Fruit fly (Drosophila melanogaster) whole organism, pupa: Measurements from ENCODE around the gene Tsp26A.

Source experiments
- CG10348 ChIP-seq: fragments of 200-800 bp; sonication (Bioruptor generic); IDR thresholded peaks from 2 replicates; pipeline ENCODE4 v1.3.6; 2022; ENCODE audit warnings: missing biosample characterization, missing genetic modification characterization
- CG12605 ChIP-seq: fragments of 200-800 bp; sonication (Bioruptor generic); IDR thresholded peaks from 2 replicates; pipeline ENCODE4 v1.3.6; 2022; ENCODE audit warnings: missing biosample characterization, missing genetic modification characterization
- CG13204 ChIP-seq: fragments of 200-800 bp; sonication (Bioruptor generic); optimal IDR thresholded peaks from 2 replicates; lab custom pipeline; 2018; ENCODE audit warnings: missing biosample characterization, mild to moderate bottlenecking, missing genetic modification characterization, moderate library complexity
- CG14655 ChIP-seq: fragments of 200-800 bp; sonication (Bioruptor generic); optimal IDR thresholded peaks from 3 replicates; lab custom pipeline; 2017; ENCODE audit warnings: mild to moderate bottlenecking, missing biosample characterization, missing genetic modification reagents, missing genetic modification characterization
- CG15710 ChIP-seq: fragments of 200-800 bp; sonication (Bioruptor generic); optimal IDR thresholded peaks from 2 replicates; lab custom pipeline; 2018; ENCODE audit warnings: missing biosample characterization, mild to moderate bottlenecking, missing genetic modification characterization, moderate library complexity
- CG17806 ChIP-seq: fragments of 200-800 bp; sonication (Bioruptor generic); optimal IDR thresholded peaks from 2 replicates; lab custom pipeline; 2018; ENCODE audit warnings: missing biosample characterization, mild to moderate bottlenecking, missing genetic modification characterization, moderate library complexity
- CG32121 ChIP-seq: fragments of 200-800 bp; sonication (Bioruptor generic); IDR thresholded peaks from 2 replicates; pipeline ENCODE4 v1.3.6; 2022; ENCODE audit warnings: missing biosample characterization, missing genetic modification characterization
- CG34367 ChIP-seq: fragments of 200-800 bp; sonication (Bioruptor generic); optimal IDR thresholded peaks from 2 replicates; lab custom pipeline; 2018; ENCODE audit warnings: missing biosample characterization, mild to moderate bottlenecking, missing genetic modification characterization
- CG4496 ChIP-seq: fragments of 200-800 bp; sonication (Bioruptor generic); IDR thresholded peaks from 3 replicates; pipeline ENCODE4 v1.3.6; 2022; ENCODE audit warnings: missing biosample characterization, missing genetic modification characterization
- CG8159 ChIP-seq: fragments of 200-800 bp; sonication (Bioruptor generic); optimal IDR thresholded peaks from 3 replicates; lab custom pipeline; 2018; ENCODE audit warnings: missing biosample characterization, mild to moderate bottlenecking, missing genetic modification characterization, moderate library complexity
- CG8301 ChIP-seq: fragments of 200-800 bp; sonication (Bioruptor generic); optimal IDR thresholded peaks from 2 replicates; lab custom pipeline; 2018; ENCODE audit warnings: missing biosample characterization, mild to moderate bottlenecking, missing genetic modification characterization
- CG9948 ChIP-seq: fragments of 200-800 bp; sonication (Bioruptor generic); optimal IDR thresholded peaks from 2 replicates; lab custom pipeline; 2018; ENCODE audit warnings: missing biosample characterization, mild to moderate bottlenecking, missing genetic modification characterization, moderate library complexity
- D1 ChIP-seq: fragments of 200-800 bp; sonication (Bioruptor generic); optimal IDR thresholded peaks from 2 replicates; lab custom pipeline; 2018; ENCODE audit warnings: missing biosample characterization, mild to moderate bottlenecking, missing genetic modification characterization, moderate library complexity
- EcR ChIP-seq: fragments of 200-800 bp; sonication (Bioruptor generic); optimal IDR thresholded peaks from 3 replicates; lab custom pipeline; 2019; ENCODE audit warnings: missing biosample characterization, missing genetic modification characterization, mild to moderate bottlenecking, moderate library complexity, missing genetic modification reagents
- Ets98B ChIP-seq: fragments of 200-800 bp; sonication (Bioruptor generic); IDR thresholded peaks from 2 replicates; pipeline ENCODE4 v1.3.6; 2022; ENCODE audit warnings: missing biosample characterization, missing genetic modification characterization
- Pif1A ChIP-seq: fragments of 200-800 bp; sonication (Bioruptor generic); optimal IDR thresholded peaks from 3 replicates; lab custom pipeline; 2016; ENCODE audit warnings: missing biosample characterization, missing genetic modification characterization
- Pif1B ChIP-seq: fragments of 200-800 bp; sonication (Bioruptor generic); optimal IDR thresholded peaks from 3 replicates; lab custom pipeline; 2016; ENCODE audit warnings: missing biosample characterization, missing genetic modification characterization
- Snoo ChIP-seq: fragments of 200-800 bp; sonication (Bioruptor generic); optimal IDR thresholded peaks from 3 replicates; lab custom pipeline; 2017; ENCODE audit warnings: missing biosample characterization, mild to moderate bottlenecking, missing genetic modification characterization, inconsistent platforms
- fd96Ca ChIP-seq: fragments of 200-800 bp; sonication (Bioruptor generic); IDR thresholded peaks from 3 replicates; pipeline ENCODE4 v1.3.6; 2022; ENCODE audit warnings: missing biosample characterization, missing genetic modification characterization
- gl ChIP-seq: fragments of 200-800 bp; sonication (Bioruptor generic); optimal IDR thresholded peaks from 2 replicates; lab custom pipeline; 2018; ENCODE audit warnings: missing biosample characterization, mild to moderate bottlenecking, missing genetic modification characterization
- rn ChIP-seq: fragments of 200-800 bp; sonication (Bioruptor generic); IDR thresholded peaks from 2 replicates; pipeline ENCODE4 v1.3.6; 2022; ENCODE audit warnings: missing biosample characterization, missing genetic modification characterization

Gene Tsp26A

dm6 chr2L:5986094-5986493 is 13.9 kb upstream of the Tsp26A start, which contains the start of gene ifc:
Gene ifc (plus strand): TSS chr2L:5986348.
- TF ChIP-seq CG10348 (no peak), Pif1A (GFP tag; lab: Kevin White, UChicago) (no peak), CG9948 (tag; lab: Kevin White, UChicago) (peak; percentile 6), CG4496 (GFP tag; lab: Robert Waterston, UW) (no peak), CG15710 (tag; lab: Kevin White, UChicago) (peak; percentile 11), Snoo (tag; lab: Kevin White, UChicago) (peak; percentile 45), CG17806 (tag; lab: Kevin White, UChicago) (peak; percentile 22), CG8159 (peak; percentile 35), CG32121 (GFP tag; lab: Robert Waterston, UW) (no peak)

- TF ChIP-seq CG34367, result no peak
- no peak for TF ChIP-seq CG12605 (GFP tag; lab: Robert Waterston, UW)
- no peak for TF ChIP-seq CG17806 (tag; lab: Kevin White, UChicago)
Measured at dm6 chr2L:5986940-5987339, 13.1 kb upstream of the Tsp26A start.

dm6 chr2L:5988115-5989092 is 11.6 kb upstream of the Tsp26A start:
- TF ChIP-seq CG9948 (tag; lab: Kevin White, UChicago) (no peak), CG8159 (no peak), fd96Ca (GFP tag; lab: Robert Waterston, UW) (no peak), CG32121 (GFP tag; lab: Robert Waterston, UW) (no peak), CG4496 (GFP tag; lab: Robert Waterston, UW) (no peak), EcR (GFP tag; lab: Kevin White, UChicago) (no peak), gl (tag; lab: Kevin White, UChicago) (no peak), CG17806 (tag; lab: Kevin White, UChicago) (no peak), CG12605 (GFP tag; lab: Robert Waterston, UW) (no peak)

- TF ChIP-seq Snoo (tag; lab: Kevin White, UChicago) (no peak), CG9948 (tag; lab: Kevin White, UChicago) (no peak), CG13204 (GFP tag; lab: Kevin White, UChicago) (peak; percentile 45), CG8301 (tag; lab: Kevin White, UChicago) (no peak), Pif1A (GFP tag; lab: Kevin White, UChicago) (no peak), fd96Ca (GFP tag; lab: Robert Waterston, UW) (0 out of 3 replicates have a peak, but pooled peaks have one; percentile 34), gl (tag; lab: Kevin White, UChicago) (no peak), D1 (no peak), CG15710 (tag; lab: Kevin White, UChicago) (no peak), Pif1B (no peak)
- TF ChIP-seq, all 21 proteins: peak for 2
Measured at dm6 chr2L:5990447-5990846, 9.6 kb upstream of the Tsp26A start.

- peak; percentile 10 for TF ChIP-seq CG13204 (GFP tag; lab: Kevin White, UChicago)
- TF ChIP-seq rn (GFP tag; lab: Robert Waterston, UW), result no peak
- TF ChIP-seq D1, result no peak
- peak; percentile 10; the same call in 2 of the 3 replicates for TF ChIP-seq CG4496 (GFP tag; lab: Robert Waterston, UW)
- TF ChIP-seq CG34367, result peak; percentile 15
- no peak for TF ChIP-seq CG8301 (tag; lab: Kevin White, UChicago)
- peak; percentile 31 for TF ChIP-seq Snoo (tag; lab: Kevin White, UChicago)
- TF ChIP-seq gl (tag; lab: Kevin White, UChicago), result peak; percentile 34
- peak; percentile 39 for TF ChIP-seq CG15710 (tag; lab: Kevin White, UChicago)
- TF ChIP-seq CG8159, result peak; percentile 6
Measured at dm6 chr2L:5997609-5998229, 2.3 kb upstream of the Tsp26A start.

dm6 chr2L:5998383-5998782 is 1.6 kb upstream of the Tsp26A start:
- TF ChIP-seq CG4496 (GFP tag; lab: Robert Waterston, UW) (0 out of 3 replicates have a peak, but pooled peaks have one; percentile 3), CG32121 (GFP tag; lab: Robert Waterston, UW) (no peak), CG14655 (GFP tag; lab: Kevin White, UChicago) (no peak), CG10348 (no peak)
- TF ChIP-seq, all 21 proteins: peak for 1

- no peak for TF ChIP-seq gl (tag; lab: Kevin White, UChicago)
- TF ChIP-seq Ets98B (GFP tag; lab: Robert Waterston, UW), result peak; percentile 46
- no peak for TF ChIP-seq D1
- peak; percentile 9 for TF ChIP-seq CG17806 (tag; lab: Kevin White, UChicago)
- TF ChIP-seq Snoo (tag; lab: Kevin White, UChicago), result peak; percentile 41
- TF ChIP-seq CG34367, result no peak
- no peak for TF ChIP-seq CG15710 (tag; lab: Kevin White, UChicago)
- TF ChIP-seq CG4496 (GFP tag; lab: Robert Waterston, UW), result peak; percentile 51; the same call in 1 of the 3 replicates
- no peak for TF ChIP-seq CG10348
- no peak for TF ChIP-seq CG12605 (GFP tag; lab: Robert Waterston, UW)
- TF ChIP-seq EcR (GFP tag; lab: Kevin White, UChicago), result peak; percentile 24
- TF ChIP-seq CG32121 (GFP tag; lab: Robert Waterston, UW), result peak; percentile 34; the same call in 1 of the 2 replicates
- no peak for TF ChIP-seq Pif1A (GFP tag; lab: Kevin White, UChicago)
- no peak for TF ChIP-seq rn (GFP tag; lab: Robert Waterston, UW)
- no peak for TF ChIP-seq CG14655 (GFP tag; lab: Kevin White, UChicago)
- TF ChIP-seq CG9948 (tag; lab: Kevin White, UChicago), result no peak
- peak; percentile 2 for TF ChIP-seq CG8159
- TF ChIP-seq fd96Ca (GFP tag; lab: Robert Waterston, UW), result 0 out of 3 replicates have a peak, but pooled peaks have one; percentile 10
Measured at dm6 chr2L:5999247-5999646, 781 bp upstream of the Tsp26A start, which contains the start of gene Kdm5. Gene Kdm5 (minus strand): TSS chr2L:5999501.
